Fruit fly (Drosophila melanogaster) whole organism, adult: ENCODE data around the gene CG4872.

Experiments
- CG11617 ChIP-seq: fragments of 200-800 bp; sonication (Bioruptor generic); optimal IDR thresholded peaks from 2 replicates; lab custom pipeline; 2017; ENCODE audit warnings: mild to moderate bottlenecking, missing biosample characterization, missing genetic modification reagents, missing genetic modification characterization
- CG12768 ChIP-seq: fragments of 200-800 bp; sonication (Bioruptor generic); optimal IDR thresholded peaks from 2 replicates; lab custom pipeline; 2017; ENCODE audit warnings: missing biosample characterization, missing genetic modification characterization, mild to moderate bottlenecking, moderate library complexity, missing genetic modification reagents
- CG14711 ChIP-seq: fragments of 200-800 bp; sonication (Bioruptor generic); optimal IDR thresholded peaks from 2 replicates; lab custom pipeline; 2018; ENCODE audit warnings: missing biosample characterization, mild to moderate bottlenecking, missing genetic modification characterization, moderate library complexity
- CG1620 ChIP-seq: fragments of 200-800 bp; sonication (Bioruptor generic); optimal IDR thresholded peaks from 2 replicates; lab custom pipeline; 2016; ENCODE audit warnings: missing biosample characterization, missing genetic modification characterization
- CG33017 ChIP-seq: fragments of 200-800 bp; sonication (Bioruptor generic); optimal IDR thresholded peaks from 2 replicates; lab custom pipeline; 2018; ENCODE audit warnings: missing biosample characterization, mild to moderate bottlenecking, missing genetic modification characterization, moderate library complexity
- CG5204 ChIP-seq: fragments of 200-800 bp; sonication (Bioruptor generic); optimal IDR thresholded peaks from 2 replicates; lab custom pipeline; 2016; ENCODE audit warnings: missing biosample characterization, missing genetic modification characterization
- CG7045 ChIP-seq: fragments of 200-800 bp; sonication (Bioruptor generic); optimal IDR thresholded peaks from 2 replicates; lab custom pipeline; 2017; ENCODE audit warnings: missing biosample characterization, mild to moderate bottlenecking, missing genetic modification characterization
- CG7101 ChIP-seq: fragments of 200-800 bp; sonication (Bioruptor generic); optimal IDR thresholded peaks from 2 replicates; lab custom pipeline; 2018; ENCODE audit warnings: missing biosample characterization, mild to moderate bottlenecking, missing genetic modification characterization, moderate library complexity
- Clk ChIP-seq: fragments of 200-800 bp; sonication (Bioruptor generic); optimal IDR thresholded peaks from 2 replicates; lab custom pipeline; 2017; ENCODE audit warnings: missing biosample characterization, missing genetic modification characterization
- Crg-1 ChIP-seq: fragments of 200-800 bp; sonication (Bioruptor generic); optimal IDR thresholded peaks from 2 replicates; lab custom pipeline; 2016; ENCODE audit warnings: missing biosample characterization, missing genetic modification characterization
- Hr96 ChIP-seq: fragments of 200-800 bp; sonication (Bioruptor generic); optimal IDR thresholded peaks from 2 replicates; lab custom pipeline; 2016; ENCODE audit warnings: missing biosample characterization, missing genetic modification characterization
- Mnt ChIP-seq: fragments of 200-800 bp; sonication (Bioruptor generic); optimal IDR thresholded peaks from 2 replicates; lab custom pipeline; 2016; ENCODE audit warnings: missing biosample characterization, mild to moderate bottlenecking, missing genetic modification characterization
- bab1 ChIP-seq: fragments of 200-800 bp; sonication (Bioruptor generic); optimal IDR thresholded peaks from 3 replicates; lab custom pipeline; 2019; ENCODE audit warnings: missing biosample characterization, mild to moderate bottlenecking, missing genetic modification characterization, moderate library complexity
- cic ChIP-seq: fragments of 200-800 bp; sonication (Bioruptor generic); optimal IDR thresholded peaks from 2 replicates; lab custom pipeline; 2017; ENCODE audit warnings: missing biosample characterization, mild to moderate bottlenecking, missing genetic modification characterization, moderate library complexity
- cnc ChIP-seq, 2 experiments: fragments of >200 bp; optimal IDR thresholded peaks; 2 replicates each; lab custom pipeline; 2017
- kay ChIP-seq: fragments of 200-800 bp; sonication (Bioruptor generic); peaks from one replicate; lab custom pipeline; 2016; ENCODE audit warnings: missing biosample characterization, missing genetic modification characterization, borderline replicate concordance
- ovo ChIP-seq: fragments of 200-800 bp; sonication (Bioruptor generic); optimal IDR thresholded peaks from 2 replicates; lab custom pipeline; 2016; ENCODE audit warnings: missing biosample characterization, missing genetic modification characterization
- pad ChIP-seq: fragments of 200-800 bp; sonication (Bioruptor generic); optimal IDR thresholded peaks from 3 replicates; lab custom pipeline; 2017; ENCODE audit warnings: missing biosample characterization, missing genetic modification characterization, mild to moderate bottlenecking, moderate library complexity, missing genetic modification reagents
- tj ChIP-seq: fragments of 200-800 bp; sonication (Bioruptor generic); optimal IDR thresholded peaks from 3 replicates; lab custom pipeline; 2017; ENCODE audit warnings: missing biosample characterization, mild to moderate bottlenecking, missing genetic modification characterization, moderate library complexity
- toe ChIP-seq: fragments of 200-800 bp; sonication (Bioruptor generic); optimal IDR thresholded peaks from 2 replicates; lab custom pipeline; 2016; ENCODE audit warnings: missing biosample characterization, missing genetic modification characterization

CG4872 gene

dm6 chrX:16881015-16881414 lies at the start of gene CG4872:
TSS of gene CG4872 (plus strand) at chrX:16881347.
- TF ChIP-seq CG14711 (tag; lab: Kevin White, UChicago) (peak; percentile 73), Mnt (GFP tag; lab: Kevin White, UChicago) (no peak), CG11617 (GFP tag; lab: Kevin White, UChicago) (peak; percentile 15), CG33017 (tag; lab: Kevin White, UChicago) (no peak), Crg-1 (peak; percentile 3), CG7101 (tag; lab: Kevin White, UChicago) (peak; percentile 56), bab1 (GFP tag; lab: Kevin White, UChicago) (peak; percentile 50)

- peak; percentile 97 for TF ChIP-seq tj (GFP tag; lab: Kevin White, UChicago)
- TF ChIP-seq CG7045 (GFP tag; lab: Kevin White, UChicago) = no peak
These were observed 49.3 kb upstream of the CG4872 start for dm6 chrX:16831848-16832247.

- TF ChIP-seq cic (GFP tag; lab: Kevin White, UChicago) (no peak), CG12768 (GFP tag; lab: Kevin White, UChicago) (no peak), Clk (GFP tag; lab: Kevin White, UChicago) (no peak), cnc (optimal IDR thresholded peaks at IDR 0.05; lab: Kevin White, UChicago) (no peak), bab1 (GFP tag; lab: Kevin White, UChicago) (no peak), kay (no peak), CG14711 (tag; lab: Kevin White, UChicago) (peak; percentile 23), tj (GFP tag; lab: Kevin White, UChicago) (peak; percentile 10), pad (GFP tag; lab: Kevin White, UChicago) (no peak), toe (GFP tag; lab: Kevin White, UChicago) (no peak), CG7045 (GFP tag; lab: Kevin White, UChicago) (no peak), Mnt (GFP tag; lab: Kevin White, UChicago) (no peak), CG1620 (GFP tag; lab: Kevin White, UChicago) (no peak), CG5204 (GFP tag; lab: Kevin White, UChicago) (no peak)
These were observed 48.0 kb upstream of the CG4872 start for dm6 chrX:16833097-16833496.

dm6 chrX:16834259-16834658 lies 46.9 kb upstream of the CG4872 start:
- TF ChIP-seq Mnt (GFP tag; lab: Kevin White, UChicago) = no peak
- no peak for TF ChIP-seq bab1 (GFP tag; lab: Kevin White, UChicago)
- TF ChIP-seq CG7045 (GFP tag; lab: Kevin White, UChicago) = no peak
- TF ChIP-seq pad (GFP tag; lab: Kevin White, UChicago) = no peak
- no peak for TF ChIP-seq CG14711 (tag; lab: Kevin White, UChicago)
- TF ChIP-seq CG11617 (GFP tag; lab: Kevin White, UChicago) = no peak
- TF ChIP-seq Crg-1 = no peak
- TF ChIP-seq Hr96 = no peak
- TF ChIP-seq tj (GFP tag; lab: Kevin White, UChicago) = no peak
- TF ChIP-seq ovo (GFP tag; lab: Kevin White, UChicago) = no peak
- TF ChIP-seq Clk (GFP tag; lab: Kevin White, UChicago) = no peak
- no peak for TF ChIP-seq kay
- no peak for TF ChIP-seq CG7101 (tag; lab: Kevin White, UChicago)

dm6 chrX:16835304-16835703 lies 45.8 kb upstream of the CG4872 start, which contains the start of the genes CG13004 and CG46306:
TSS of gene CG13004 (minus strand) at chrX:16835520.
TSS of gene CG46306 (minus strand) at chrX:16835520.
- TF ChIP-seq tj (GFP tag; lab: Kevin White, UChicago) (peak; percentile 14), Mnt (GFP tag; lab: Kevin White, UChicago) (no peak)

- TF ChIP-seq Hr96 (no peak), tj (GFP tag; lab: Kevin White, UChicago) (peak; percentile 28), Mnt (GFP tag; lab: Kevin White, UChicago) (no peak), ovo (GFP tag; lab: Kevin White, UChicago) (peak; percentile 61), CG7101 (tag; lab: Kevin White, UChicago) (no peak)
These were observed 44.9 kb upstream of the CG4872 start for dm6 chrX:16836091-16836799.

- TF ChIP-seq kay = peak; percentile 58
- no peak for TF ChIP-seq CG12768 (GFP tag; lab: Kevin White, UChicago)
- no peak for TF ChIP-seq CG5204 (GFP tag; lab: Kevin White, UChicago)
- TF ChIP-seq cnc (optimal IDR thresholded peaks at IDR 0.05; lab: Kevin White, UChicago) = no peak
- no peak for TF ChIP-seq CG1620 (GFP tag; lab: Kevin White, UChicago)
These were observed 44.3 kb upstream of the CG4872 start for dm6 chrX:16836805-16837333.
